Worm (Caenorhabditis elegans): ENCODE data around the gene lig-4.

lig-4 gene

ce11 chrIII:7521163-7521562 lies at the start of gene lig-4:
TSS of gene lig-4 (plus strand) at chrIII:7521463.
- no peak for TF ChIP-seq W03F9.2 (tag; optimal IDR thresholded peaks at IDR 0.05)
- TF ChIP-seq dao-5 (tag; optimal IDR thresholded peaks at IDR 0.05), result no peak
- TF ChIP-seq him-1 (tag; optimal IDR thresholded peaks at IDR 0.05), result no peak

- TF ChIP-seq W03F9.2 (tag; optimal IDR thresholded peaks at IDR 0.05) (no peak), dao-5 (tag; optimal IDR thresholded peaks at IDR 0.05) (no peak), him-1 (tag; optimal IDR thresholded peaks at IDR 0.05) (no peak)
These were observed 42.3 kb upstream of the lig-4 start for ce11 chrIII:7478932-7479331.

ce11 chrIII:7484765-7485164 lies 36.5 kb upstream of the lig-4 start:
- TF ChIP-seq W03F9.2 (tag; optimal IDR thresholded peaks at IDR 0.05) (no peak), dao-5 (tag; optimal IDR thresholded peaks at IDR 0.05) (no peak)

- TF ChIP-seq him-1 (tag; optimal IDR thresholded peaks at IDR 0.05) (no peak), dao-5 (tag; optimal IDR thresholded peaks at IDR 0.05) (no peak), W03F9.2 (tag; optimal IDR thresholded peaks at IDR 0.05) (no peak)
These were observed 33.0 kb upstream of the lig-4 start for ce11 chrIII:7488303-7488702.

ce11 chrIII:7489055-7489534 lies 32.2 kb upstream of the lig-4 start, which contains the start of gene mup-4:
TSS of gene mup-4 (minus strand) at chrIII:7489105.
- TF ChIP-seq dao-5 (tag; optimal IDR thresholded peaks at IDR 0.05) (no peak), W03F9.2 (tag; optimal IDR thresholded peaks at IDR 0.05) (no peak), him-1 (tag; optimal IDR thresholded peaks at IDR 0.05) (no peak)

ce11 chrIII:7490061-7490460 lies 31.2 kb upstream of the lig-4 start:
- TF ChIP-seq him-1 (tag; optimal IDR thresholded peaks at IDR 0.05), result no peak
- no peak for TF ChIP-seq dao-5 (tag; optimal IDR thresholded peaks at IDR 0.05)
- no peak for TF ChIP-seq W03F9.2 (tag; optimal IDR thresholded peaks at IDR 0.05)

ce11 chrIII:7491931-7492330 lies 29.3 kb upstream of the lig-4 start:
- no peak for TF ChIP-seq W03F9.2 (tag; optimal IDR thresholded peaks at IDR 0.05)
- no peak for TF ChIP-seq him-1 (tag; optimal IDR thresholded peaks at IDR 0.05)
- TF ChIP-seq dao-5 (tag; optimal IDR thresholded peaks at IDR 0.05), result no peak

- TF ChIP-seq dao-5 (tag; optimal IDR thresholded peaks at IDR 0.05), result no peak
- TF ChIP-seq W03F9.2 (tag; optimal IDR thresholded peaks at IDR 0.05), result no peak
- TF ChIP-seq him-1 (tag; optimal IDR thresholded peaks at IDR 0.05), result no peak
These were observed 26.4 kb upstream of the lig-4 start for ce11 chrIII:7494850-7495314.

ce11 chrIII:7495616-7496146 lies 25.6 kb upstream of the lig-4 start:
- TF ChIP-seq dao-5 (tag; optimal IDR thresholded peaks at IDR 0.05), result peak; percentile 30
- TF ChIP-seq W03F9.2 (tag; optimal IDR thresholded peaks at IDR 0.05), result no peak

- TF ChIP-seq him-1 (tag; optimal IDR thresholded peaks at IDR 0.05), result no peak
- no peak for TF ChIP-seq dao-5 (tag; optimal IDR thresholded peaks at IDR 0.05)
- TF ChIP-seq W03F9.2 (tag; optimal IDR thresholded peaks at IDR 0.05), result no peak
These were observed 23.4 kb upstream of the lig-4 start, which contains the start of gene cgh-1 for ce11 chrIII:7497782-7498266. TSS of gene cgh-1 (minus strand) at chrIII:7497832.

- TF ChIP-seq dao-5 (tag; optimal IDR thresholded peaks at IDR 0.05) (no peak), W03F9.2 (tag; optimal IDR thresholded peaks at IDR 0.05) (peak; percentile 86), him-1 (tag; optimal IDR thresholded peaks at IDR 0.05) (no peak)
These were observed 22.9 kb upstream of the lig-4 start for ce11 chrIII:7498346-7498745.

- TF ChIP-seq W03F9.2 (tag; optimal IDR thresholded peaks at IDR 0.05) (peak; percentile 83), dao-5 (tag; optimal IDR thresholded peaks at IDR 0.05) (no peak), him-1 (tag; optimal IDR thresholded peaks at IDR 0.05) (peak; percentile 24)
These were observed 21.8 kb upstream of the lig-4 start, which contains the start of the genes C07H6.9 and sap-140 for ce11 chrIII:7499421-7499902. TSS of gene C07H6.9 (minus strand) at chrIII:7499471. TSS of gene sap-140 (plus strand) at chrIII:7499738.

- no peak for TF ChIP-seq W03F9.2 (tag; optimal IDR thresholded peaks at IDR 0.05)
- no peak for TF ChIP-seq him-1 (tag; optimal IDR thresholded peaks at IDR 0.05)
- TF ChIP-seq dao-5 (tag; optimal IDR thresholded peaks at IDR 0.05), result no peak
These were observed 14.3 kb upstream of the lig-4 start for ce11 chrIII:7506983-7507382.

ce11 chrIII:7508128-7508635 lies 13.1 kb upstream of the lig-4 start, which contains the start of gene cls-1:
TSS of gene cls-1 (plus strand) at chrIII:7508178.
- TF ChIP-seq dao-5 (tag; optimal IDR thresholded peaks at IDR 0.05), result no peak
- no peak for TF ChIP-seq W03F9.2 (tag; optimal IDR thresholded peaks at IDR 0.05)
- no peak for TF ChIP-seq him-1 (tag; optimal IDR thresholded peaks at IDR 0.05)

Measured in whole organism, L4/young adult.